Worm (Caenorhabditis elegans) whole organism, L4 larva: ENCODE results near the gene F42C5.9.

Experiments used
- F26F4.8 ChIP-seq: fragments of 200-800 bp; sonication (Bioruptor generic); conservative IDR thresholded peaks from 2 replicates; pipeline ENCODE4 v1.3.6; 2022; ENCODE audit warnings: missing genetic modification characterization, missing compliant biosample characterization
- F44E2.7 ChIP-seq: fragments of 200-800 bp; sonication (Bioruptor generic); IDR thresholded peaks from 2 replicates; pipeline ENCODE4 v2.1.2; 2022; ENCODE audit warnings: missing genetic modification characterization, missing compliant biosample characterization
- ces-1 ChIP-seq: fragments of 150-350 bp; sonication (generic microtip); optimal IDR thresholded peaks from 4 replicates; lab custom pipeline; 2014; ENCODE audit warnings: missing biosample characterization, missing genetic modification reagents, missing genetic modification characterization
- dmd-9 ChIP-seq: fragments of 200-800 bp; sonication (Bioruptor generic); IDR thresholded peaks from 2 replicates; pipeline ENCODE4 v1.3.6; 2022; ENCODE audit warnings: missing genetic modification reagents, missing genetic modification characterization, missing compliant biosample characterization
- lin-1 ChIP-seq: fragments of 200-800 bp; sonication (Bioruptor generic); IDR thresholded peaks from 2 replicates; pipeline ENCODE4 v1.3.6; 2022; ENCODE audit warnings: missing genetic modification reagents, missing genetic modification characterization, missing compliant biosample characterization
- lin-39 ChIP-seq: fragments of 150-350 bp; optimal IDR thresholded peaks from 2 replicates; lab custom pipeline; 2014; ENCODE audit warnings: missing biosample characterization, missing genetic modification reagents, missing genetic modification characterization
- madf-9 ChIP-seq: fragments of 200-800 bp; sonication (Bioruptor generic); conservative IDR thresholded peaks from 2 replicates; pipeline ENCODE4 v1.3.6; 2022; ENCODE audit warnings: missing genetic modification reagents, missing genetic modification characterization, missing compliant biosample characterization
- nhr-11 ChIP-seq: fragments of 150-350 bp; optimal IDR thresholded peaks from 2 replicates; lab custom pipeline; 2014; ENCODE audit warnings: missing biosample characterization, missing genetic modification characterization
- nhr-76 ChIP-seq: fragments of 150-350 bp; optimal IDR thresholded peaks from 2 replicates; lab custom pipeline; 2014; ENCODE audit warnings: missing biosample characterization, missing genetic modification characterization
- nhr-77 ChIP-seq: fragments of 150-350 bp; optimal IDR thresholded peaks from 2 replicates; lab custom pipeline; 2014; ENCODE audit warnings: missing biosample characterization, missing genetic modification characterization
- snpc-4 ChIP-seq: fragments of 150-350 bp; optimal IDR thresholded peaks from 2 replicates; lab custom pipeline; 2014; ENCODE audit warnings: missing biosample characterization, missing genetic modification characterization
- unc-39 ChIP-seq: sonication (generic microtip); optimal IDR thresholded peaks from 2 replicates; lab custom pipeline; 2017; ENCODE audit warnings: missing biosample characterization, missing genetic modification characterization
- zag-1 ChIP-seq: fragments of 150-350 bp; optimal IDR thresholded peaks from 2 replicates; lab custom pipeline; 2014; ENCODE audit warnings: missing biosample characterization, missing genetic modification characterization

ce11 chrIV:7323904-7324303, 7.0 kb upstream of the F42C5.9 start:
- TF ChIP-seq nhr-77 (tag; lab: Kevin White, UChicago): no peak
- no peak for TF ChIP-seq nhr-76
- no peak for TF ChIP-seq snpc-4 (tag; lab: Kevin White, UChicago)
- no peak for TF ChIP-seq F26F4.8 (GFP tag; lab: Robert Waterston, UW)
- TF ChIP-seq lin-39: no peak
- TF ChIP-seq F44E2.7 (GFP tag; lab: Robert Waterston, UW): no peak
- no peak for TF ChIP-seq zag-1
- TF ChIP-seq lin-1 (GFP tag; lab: Robert Waterston, UW): no peak
- TF ChIP-seq dmd-9: no peak
- TF ChIP-seq nhr-11 (tag; lab: Kevin White, UChicago): no peak
- TF ChIP-seq unc-39 (tag; lab: Kevin White, UChicago): no peak
- TF ChIP-seq madf-9 (GFP tag; lab: Robert Waterston, UW): no peak
- no peak for TF ChIP-seq ces-1 (GFP tag; lab: Kevin White, UChicago)
